Worm (Caenorhabditis elegans) whole organism, L2 larva: ENCODE measurements around the gene sgk-1.
"Not testable (repeated sequence)": the region's sequence is repeated elsewhere in the genome, so short reads cannot be mapped to it uniquely, and the experiment has no call there.

Experiments used
- C34F6.9 ChIP-seq: fragments of 150-350 bp; optimal IDR thresholded peaks from 2 replicates; lab custom pipeline; 2014; ENCODE audit warnings: missing biosample characterization, missing genetic modification characterization
- R02D3.7 ChIP-seq: fragments of 150-350 bp; optimal IDR thresholded peaks from 2 replicates; lab custom pipeline; 2014; ENCODE audit warnings: missing biosample characterization, missing genetic modification characterization
- ZK546.5 ChIP-seq: sonication (generic microtip); optimal IDR thresholded peaks from 2 replicates; lab custom pipeline; 2017; ENCODE audit warnings: missing biosample characterization, missing genetic modification characterization
- alr-1 ChIP-seq: fragments of 150-350 bp; optimal IDR thresholded peaks from 2 replicates; lab custom pipeline; 2014; ENCODE audit warnings: missing biosample characterization, missing genetic modification characterization
- aly-2 ChIP-seq: fragments of 150-350 bp; optimal IDR thresholded peaks from 2 replicates; lab custom pipeline; 2014; ENCODE audit warnings: missing biosample characterization, missing genetic modification characterization
- ama-1 ChIP-seq: fragments of 150-350 bp; optimal IDR thresholded peaks from 2 replicates; lab custom pipeline; 2018; ENCODE audit warnings: inconsistent platforms
- blmp-1 ChIP-seq: sonication (generic microtip); optimal IDR thresholded peaks from 2 replicates; lab custom pipeline; 2017; ENCODE audit warnings: missing genetic modification characterization, mild to moderate bottlenecking, missing compliant biosample characterization, antibody characterized with exemption, moderate library complexity; ENCODE audit not compliant: insufficient read depth
- ceh-82 ChIP-seq: fragments of 150-350 bp; optimal IDR thresholded peaks from 2 replicates; lab custom pipeline; 2014; ENCODE audit warnings: missing biosample characterization, missing genetic modification characterization
- crh-2 ChIP-seq: sonication (generic microtip); optimal IDR thresholded peaks from 2 replicates; lab custom pipeline; 2017; ENCODE audit warnings: missing biosample characterization, missing genetic modification characterization
- egl-27 ChIP-seq: sonication (generic microtip); optimal IDR thresholded peaks from 3 replicates; lab custom pipeline; 2017; ENCODE audit warnings: missing biosample characterization, missing genetic modification reagents, missing genetic modification characterization
- elt-1 ChIP-seq: fragments of 150-350 bp; optimal IDR thresholded peaks from 2 replicates; lab custom pipeline; 2014; ENCODE audit warnings: missing biosample characterization, missing genetic modification characterization
- fos-1 ChIP-seq: fragments of 150-350 bp; optimal IDR thresholded peaks from 2 replicates; lab custom pipeline; 2014; ENCODE audit warnings: missing biosample characterization, missing genetic modification characterization
- gmeb-1 ChIP-seq: fragments of 150-350 bp; optimal IDR thresholded peaks from 2 replicates; lab custom pipeline; 2014; ENCODE audit warnings: missing biosample characterization, missing genetic modification characterization
- lin-11 ChIP-seq: fragments of 150-350 bp; sonication (generic microtip); optimal IDR thresholded peaks from 2 replicates; lab custom pipeline; 2014; ENCODE audit warnings: missing biosample characterization, missing genetic modification characterization, inconsistent platforms, mixed read lengths
- mab-5 ChIP-seq: fragments of 150-350 bp; optimal IDR thresholded peaks from 2 replicates; lab custom pipeline; 2014; ENCODE audit warnings: missing biosample characterization, missing genetic modification characterization
- mbf-1 ChIP-seq: sonication (generic microtip); optimal IDR thresholded peaks from 2 replicates; lab custom pipeline; 2017; ENCODE audit warnings: missing biosample characterization, missing genetic modification characterization
- mdl-1 ChIP-seq, 2 experiments: fragments of 150-350 bp in 1 of 2; sonication (generic microtip) in 1 of 2; optimal IDR thresholded peaks; 2 replicates each; lab custom pipeline; 2017; ENCODE audit warnings: missing biosample characterization in 2 of 2, missing genetic modification characterization in 2 of 2
- nhr-11 ChIP-seq: fragments of 150-350 bp; optimal IDR thresholded peaks from 2 replicates; lab custom pipeline; 2014; ENCODE audit warnings: missing biosample characterization, missing genetic modification characterization
- nhr-12 ChIP-seq: fragments of 150-350 bp; optimal IDR thresholded peaks from 2 replicates; lab custom pipeline; 2014; ENCODE audit warnings: missing biosample characterization, missing genetic modification characterization
- nhr-129 ChIP-seq: fragments of 150-350 bp; optimal IDR thresholded peaks from 2 replicates; lab custom pipeline; 2014; ENCODE audit warnings: missing biosample characterization, missing genetic modification characterization
- nhr-21 ChIP-seq: fragments of 150-350 bp; optimal IDR thresholded peaks from 2 replicates; lab custom pipeline; 2014; ENCODE audit warnings: missing biosample characterization, missing genetic modification characterization
- nhr-23 ChIP-seq: fragments of 150-350 bp; optimal IDR thresholded peaks from 2 replicates; lab custom pipeline; 2014; ENCODE audit warnings: missing biosample characterization, missing genetic modification reagents, missing genetic modification characterization
- nhr-25 ChIP-seq: fragments of 150-350 bp; sonication (generic microtip); optimal IDR thresholded peaks from 3 replicates; lab custom pipeline; 2014; ENCODE audit warnings: missing biosample characterization, missing genetic modification characterization
- nhr-6 ChIP-seq: fragments of 150-350 bp; optimal IDR thresholded peaks from 2 replicates; lab custom pipeline; 2014; ENCODE audit warnings: missing biosample characterization, missing genetic modification characterization
- nhr-77 ChIP-seq: fragments of 150-350 bp; optimal IDR thresholded peaks from 2 replicates; lab custom pipeline; 2014; ENCODE audit warnings: missing biosample characterization, missing genetic modification characterization
- peb-1 ChIP-seq: fragments of 150-350 bp; optimal IDR thresholded peaks from 2 replicates; lab custom pipeline; 2014; ENCODE audit warnings: missing biosample characterization, missing genetic modification characterization
- sem-4 ChIP-seq: fragments of 150-350 bp; optimal IDR thresholded peaks from 2 replicates; lab custom pipeline; 2014; ENCODE audit warnings: missing biosample characterization, missing genetic modification reagents, missing genetic modification characterization
- skn-1 ChIP-seq: sonication (generic microtip); optimal IDR thresholded peaks from 2 replicates; lab custom pipeline; 2017; ENCODE audit warnings: missing biosample characterization, missing genetic modification characterization
- sma-3 ChIP-seq: sonication (generic microtip); optimal IDR thresholded peaks from 2 replicates; lab custom pipeline; 2016; ENCODE audit warnings: missing genetic modification reagents, missing genetic modification characterization, missing compliant biosample characterization
- sma-9 ChIP-seq, 2 experiments: fragments of 150-350 bp in 1 of 2; sonication (generic microtip) in 1 of 2; optimal IDR thresholded peaks; 2 replicates each; lab custom pipeline; 2014 to 2016; ENCODE audit warnings: missing genetic modification characterization in 2 of 2, mild to moderate bottlenecking in 1 of 2, missing biosample characterization in 1 of 2, missing compliant biosample characterization in 1 of 2, missing genetic modification reagents in 1 of 2, moderate library complexity in 1 of 2
- snpc-4 ChIP-seq: fragments of 150-350 bp; optimal IDR thresholded peaks from 2 replicates; lab custom pipeline; 2014; ENCODE audit warnings: missing biosample characterization, missing genetic modification characterization
- unc-55 ChIP-seq: fragments of 150-350 bp; sonication (generic microtip); optimal IDR thresholded peaks from 3 replicates; lab custom pipeline; 2014; ENCODE audit warnings: missing biosample characterization, missing genetic modification reagents, missing genetic modification characterization
- unc-62 ChIP-seq: fragments of 150-350 bp; optimal IDR thresholded peaks from 2 replicates; lab custom pipeline; 2014; ENCODE audit warnings: missing biosample characterization, missing genetic modification reagents, missing genetic modification characterization
- zag-1 ChIP-seq: fragments of 150-350 bp; optimal IDR thresholded peaks from 2 replicates; lab custom pipeline; 2014; ENCODE audit warnings: missing biosample characterization, missing genetic modification characterization
- ztf-1 ChIP-seq: fragments of 200-800 bp; sonication (Bioruptor generic); conservative IDR thresholded peaks from 2 replicates; pipeline ENCODE4 v1.3.6; 2022; ENCODE audit warnings: missing genetic modification characterization, missing compliant biosample characterization
- ztf-11 ChIP-seq: sonication (generic microtip); optimal IDR thresholded peaks from 2 replicates; lab custom pipeline; 2017; ENCODE audit warnings: missing biosample characterization, missing genetic modification characterization
- ztf-4 ChIP-seq: fragments of 150-350 bp; optimal IDR thresholded peaks from 2 replicates; lab custom pipeline; 2014; ENCODE audit warnings: missing biosample characterization, missing genetic modification characterization

The sgk-1 gene

DNA sequence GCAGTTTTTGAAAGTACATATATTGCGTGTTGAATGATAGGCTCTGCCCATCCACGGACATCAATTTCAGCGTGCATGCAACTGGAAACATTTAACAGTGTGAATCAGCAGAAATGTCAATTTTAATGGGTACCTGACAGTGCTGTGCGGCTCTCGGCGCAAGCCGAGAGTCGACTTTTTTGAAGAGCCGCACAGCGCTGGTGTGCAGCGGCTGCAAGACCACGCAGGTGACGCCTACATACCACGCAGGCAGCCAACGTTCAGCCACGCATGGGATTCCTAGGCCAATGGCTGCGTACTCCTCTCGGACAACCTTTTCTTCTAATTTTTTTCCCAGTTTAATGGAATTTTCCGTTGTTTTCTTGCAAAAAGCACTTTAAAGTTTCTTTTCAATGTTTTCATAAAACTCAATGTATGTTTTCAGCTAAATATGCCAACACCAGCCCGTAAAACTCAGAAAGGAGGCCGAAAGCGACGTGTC, 17.1 kb downstream of the sgk-1 start, which contains the start of gene W10G6.1:
W10G6.1 (plus strand) TSS at position 431 of the 481 bp plus-strand sequence.
- TF ChIP-seq ztf-11 (tag; lab: Kevin White, UChicago), result no peak
- TF ChIP-seq egl-27, result no peak
- TF ChIP-seq nhr-11 (tag; lab: Kevin White, UChicago), result no peak
- no peak for TF ChIP-seq C34F6.9 (tag; lab: Kevin White, UChicago)
- no peak for TF ChIP-seq aly-2 (tag; lab: Kevin White, UChicago)
- TF ChIP-seq nhr-12 (tag; lab: Kevin White, UChicago), result no peak
- no peak for TF ChIP-seq nhr-77 (tag; lab: Kevin White, UChicago)
- TF ChIP-seq nhr-6 (tag; lab: Kevin White, UChicago), result no peak
- no peak for TF ChIP-seq ZK546.5
- TF ChIP-seq unc-62 (GFP tag; lab: Kevin White, UChicago), result no peak
- TF ChIP-seq R02D3.7 (tag; lab: Kevin White, UChicago), result no peak

DNA sequence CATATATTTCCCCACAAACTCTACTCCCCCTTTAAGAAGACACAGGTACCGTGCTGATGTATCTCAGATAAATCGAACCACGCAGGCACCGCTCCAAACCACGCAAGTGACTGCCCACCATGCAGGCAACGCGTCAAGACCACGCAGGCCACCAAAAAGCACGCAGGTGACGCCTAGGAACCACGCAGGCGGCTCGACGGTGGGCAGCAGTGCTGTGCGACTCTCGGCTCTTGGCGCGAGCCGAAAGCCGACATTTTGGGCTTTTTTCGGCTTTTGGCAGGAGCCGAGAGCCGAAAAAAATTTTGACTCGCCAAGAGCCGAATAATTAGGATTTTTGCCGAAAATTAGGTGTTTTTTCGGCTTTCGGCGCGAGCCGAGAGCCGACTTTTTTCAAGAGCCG, 18.8 kb downstream of the sgk-1 start:
- TF ChIP-seq unc-62 (GFP tag; lab: Kevin White, UChicago) (no peak), nhr-11 (tag; lab: Kevin White, UChicago) (no peak), crh-2 (tag; lab: Kevin White, UChicago) (no peak), snpc-4 (tag; lab: Kevin White, UChicago) (no peak), ztf-4 (tag; lab: Kevin White, UChicago) (no peak), unc-55 (GFP tag; lab: Kevin White, UChicago) (no peak), nhr-12 (tag; lab: Kevin White, UChicago) (no peak), nhr-129 (no peak), mab-5 (tag; lab: Kevin White, UChicago) (no peak), lin-11 (tag; lab: Kevin White, UChicago) (no peak)

DNA sequence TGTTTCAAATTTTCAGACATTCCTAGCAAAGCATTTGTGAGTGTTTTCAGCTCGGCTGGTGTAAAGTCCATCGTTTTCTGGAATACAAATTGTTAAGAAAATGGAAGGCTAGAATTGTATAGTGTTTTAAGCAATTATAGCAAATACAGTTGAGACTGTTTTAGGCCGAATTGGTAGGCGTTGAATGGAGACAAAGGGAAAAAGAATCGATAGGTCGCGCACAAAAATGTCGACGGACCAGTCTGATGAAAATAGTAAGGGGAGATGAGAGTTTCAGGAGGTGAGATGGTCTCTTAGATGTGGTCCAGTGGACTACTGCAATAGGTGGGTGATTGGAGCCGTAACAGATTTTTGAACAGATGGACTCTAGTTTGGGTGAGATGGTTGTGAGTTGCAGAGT, 21.3 kb downstream of the sgk-1 start:
- TF ChIP-seq mbf-1 (tag; lab: Kevin White, UChicago), result no peak
- no peak for TF ChIP-seq skn-1 (tag; lab: Kevin White, UChicago)
- TF ChIP-seq ztf-11 (tag; lab: Kevin White, UChicago), result no peak

DNA sequence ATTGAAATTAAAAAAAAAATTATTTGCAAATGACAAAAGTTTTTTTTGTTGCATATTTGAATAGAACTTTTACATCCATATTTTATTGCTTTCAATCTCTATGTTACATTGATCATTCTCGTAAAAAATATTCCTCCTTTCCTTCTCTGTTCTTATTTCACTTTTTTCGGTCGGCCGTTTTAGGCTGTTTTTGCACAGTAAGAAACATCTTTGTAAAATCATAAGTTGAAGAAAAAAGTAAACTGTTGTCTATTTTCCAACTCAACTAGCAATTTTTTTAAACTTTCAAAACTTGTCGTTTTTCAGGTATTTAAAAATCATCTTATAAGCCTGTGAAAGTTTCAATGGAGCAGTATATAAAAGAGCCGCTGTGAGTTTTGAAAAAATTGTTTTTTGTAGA, 33.3 kb downstream of the sgk-1 start, which contains the start of gene F23A7.5:
F23A7.5 (plus strand) TSS at position 301 of the 400 bp plus-strand sequence.
- TF ChIP-seq unc-55 (GFP tag; lab: Kevin White, UChicago) (no peak), mbf-1 (tag; lab: Kevin White, UChicago) (no peak), gmeb-1 (no peak), nhr-6 (tag; lab: Kevin White, UChicago) (no peak), lin-11 (tag; lab: Kevin White, UChicago) (no peak), snpc-4 (tag; lab: Kevin White, UChicago) (no peak), zag-1 (no peak)

DNA sequence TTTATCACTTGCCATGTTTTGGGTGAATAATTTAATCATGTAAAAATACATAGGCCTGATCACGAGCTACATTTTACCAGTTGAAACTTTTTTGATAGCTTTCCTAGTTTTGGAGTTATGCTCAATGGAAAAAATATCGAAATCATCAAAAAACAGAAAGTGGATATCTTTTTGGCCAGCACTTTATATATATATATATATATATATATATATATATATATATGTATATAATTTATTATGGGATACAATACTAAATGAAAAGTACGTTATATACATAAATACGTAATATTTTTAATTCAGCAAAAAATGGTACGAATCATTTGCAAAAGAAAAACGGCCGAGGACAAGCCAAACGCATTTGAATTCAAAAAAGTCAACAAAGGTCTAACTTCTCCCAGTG, 42.2 kb downstream of the sgk-1 start, which contains the start of gene F23A7.3:
F23A7.3 (plus strand) TSS at position 301 of the 400 bp plus-strand sequence.
- not testable (repeated sequence) for TF ChIP-seq gmeb-1; ztf-11 (tag; lab: Kevin White, UChicago); snpc-4 (tag; lab: Kevin White, UChicago)

DNA sequence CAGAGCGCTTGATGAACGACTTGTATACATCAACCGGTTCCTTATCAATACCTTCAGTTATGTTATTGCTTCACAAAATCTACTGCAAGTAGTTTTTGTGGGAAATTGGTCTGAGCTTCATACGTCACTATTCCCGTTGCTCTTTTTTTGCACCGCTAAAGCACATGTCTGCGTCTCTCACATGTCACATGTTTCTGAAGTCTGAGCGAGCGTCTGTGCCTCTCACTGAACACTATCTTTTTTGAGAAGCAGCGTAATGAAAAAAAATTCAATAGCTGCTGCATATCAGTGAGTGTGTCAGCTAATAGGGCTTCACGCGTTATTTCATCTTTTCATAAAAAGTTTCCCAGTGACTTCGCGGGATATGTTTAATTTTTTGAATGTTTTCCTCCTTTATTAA, 43.6 kb downstream of the sgk-1 start:
- TF ChIP-seq crh-2 (tag; lab: Kevin White, UChicago) (peak; percentile 61), ceh-82 (tag; lab: Kevin White, UChicago) (no peak), egl-27 (no peak), ZK546.5 (no peak), blmp-1 (tag; lab: Kevin White, UChicago) (no peak), nhr-129 (peak; percentile 41), alr-1 (tag; lab: Kevin White, UChicago) (no peak), ztf-1 (GFP tag; lab: Robert Waterston, UW) (no peak), ama-1 (no peak), C34F6.9 (tag; lab: Kevin White, UChicago) (peak; percentile 48), zag-1 (no peak), mab-5 (tag; lab: Kevin White, UChicago) (no peak), elt-1 (no peak), aly-2 (tag; lab: Kevin White, UChicago) (no peak), nhr-23 (tag; lab: Kevin White, UChicago) (no peak), sma-9 (GFP tag; optimal IDR thresholded peaks at IDR 0.05; lab: Kevin White, UChicago) (peak; percentile 65), sma-9 (tag; optimal IDR thresholded peaks at IDR 0.05; lab: Kevin White, UChicago) (no peak), sma-3 (GFP tag; lab: Kevin White, UChicago) (no peak), lin-11 (tag; lab: Kevin White, UChicago) (peak; percentile 19), R02D3.7 (tag; lab: Kevin White, UChicago) (no peak), nhr-6 (tag; lab: Kevin White, UChicago) (no peak), gmeb-1 (no peak), mbf-1 (tag; lab: Kevin White, UChicago) (no peak), mdl-1 (tag; optimal IDR thresholded peaks at IDR 0.05; lab: Kevin White, UChicago) (peak in 1 of 2 experiments; percentile 48), nhr-21 (tag; lab: Kevin White, UChicago) (no peak), nhr-11 (tag; lab: Kevin White, UChicago) (no peak), skn-1 (tag; lab: Kevin White, UChicago) (no peak), fos-1 (tag; lab: Kevin White, UChicago) (peak; percentile 27), ztf-4 (tag; lab: Kevin White, UChicago) (no peak), unc-55 (GFP tag; lab: Kevin White, UChicago) (peak; percentile 5), peb-1 (tag; lab: Kevin White, UChicago) (no peak), nhr-77 (tag; lab: Kevin White, UChicago) (no peak), nhr-25 (no peak), unc-62 (GFP tag; lab: Kevin White, UChicago) (no peak), sem-4 (tag; lab: Kevin White, UChicago) (no peak), snpc-4 (tag; lab: Kevin White, UChicago) (no peak)
